Fruit fly (Drosophila melanogaster) whole organism, wandering third instar larva: ENCODE data around the gene CG10581.

ENCODE experiments used
- Abd-B ChIP-seq: fragments of >200 bp; optimal IDR thresholded peaks from 2 replicates; lab custom pipeline; 2017; ENCODE audit warnings: missing biosample characterization, missing genetic modification characterization
- Dfd ChIP-seq: fragments of >200 bp; optimal IDR thresholded peaks from 2 replicates; lab custom pipeline; 2017; ENCODE audit warnings: missing biosample characterization, missing genetic modification characterization
- HLH106 ChIP-seq: fragments of 200-800 bp; optimal IDR thresholded peaks from 3 replicates; lab custom pipeline; 2019; ENCODE audit warnings: missing biosample characterization, mild to moderate bottlenecking, missing genetic modification characterization, moderate library complexity
- Hnf4 ChIP-seq: fragments of 200-800 bp; sonication (Bioruptor generic); optimal IDR thresholded peaks from 2 replicates; lab custom pipeline; 2016; ENCODE audit warnings: missing biosample characterization, mild to moderate bottlenecking, missing genetic modification characterization
- Hr78 ChIP-seq: fragments of >200 bp; optimal IDR thresholded peaks from 2 replicates; lab custom pipeline; 2017; ENCODE audit warnings: missing biosample characterization, missing genetic modification characterization
- Hr83 ChIP-seq: fragments of 200-300 bp; sonication (Bioruptor generic); optimal IDR thresholded peaks from 2 replicates; lab custom pipeline; 2016; ENCODE audit warnings: missing biosample characterization, mild to moderate bottlenecking, missing genetic modification characterization, moderate library complexity; ENCODE audit not compliant: poor library complexity, severe bottlenecking
- fru ChIP-seq: fragments of 200-800 bp; sonication (Bioruptor generic); optimal IDR thresholded peaks from 3 replicates; lab custom pipeline; 2016; ENCODE audit warnings: missing biosample characterization, mild to moderate bottlenecking, missing genetic modification characterization
- psq ChIP-seq: fragments of 200-800 bp; sonication (Bioruptor generic); optimal IDR thresholded peaks from 3 replicates; lab custom pipeline; 2017; ENCODE audit warnings: missing biosample characterization, mild to moderate bottlenecking, missing genetic modification characterization, moderate library complexity

- TF ChIP-seq psq (GFP tag; lab: Kevin White, UChicago) = peak; percentile 38
- TF ChIP-seq Abd-B (GFP tag; lab: Kevin White, UChicago) = no peak
- TF ChIP-seq HLH106 (tag; lab: Kevin White, UChicago) = peak; percentile 8
- no peak for TF ChIP-seq Dfd (GFP tag; lab: Kevin White, UChicago)
- TF ChIP-seq Hr78 (GFP tag; lab: Kevin White, UChicago) = no peak
- TF ChIP-seq Hr83 (GFP tag; lab: Kevin White, UChicago) = peak; percentile 71
- TF ChIP-seq Hnf4 = peak; percentile 54
- TF ChIP-seq fru (GFP tag; lab: Kevin White, UChicago) = peak; percentile 75
These were observed 24.6 kb upstream of the CG10581 start for dm6 chr3L:21058651-21059050.
